Fruit fly (Drosophila melanogaster) whole organism, embryonic: ENCODE data around the gene CG34136.
A peak's percentile ranks its signal among the peaks of the same experiment; 100 is the strongest.

ENCODE experiments used
- Adf1 ChIP-seq: fragments of 200-800 bp; sonication (Bioruptor generic); IDR thresholded peaks from 2 replicates; pipeline ENCODE4 v1.3.6; 2022; ENCODE audit warnings: missing biosample characterization, missing genetic modification characterization
- Aef1 ChIP-seq: fragments of 200-800 bp; sonication (Bioruptor generic); IDR thresholded peaks from 3 replicates; pipeline ENCODE4 v1.3.6; 2022; ENCODE audit warnings: missing biosample characterization, missing genetic modification characterization
- B-H1 ChIP-seq: fragments of 200-800 bp; sonication (Bioruptor generic); IDR thresholded peaks from 3 replicates; pipeline ENCODE4 v1.3.6; 2022; ENCODE audit warnings: missing biosample characterization, missing genetic modification characterization
- Blimp-1 ChIP-seq: fragments of 200-800 bp; sonication (Bioruptor generic); optimal IDR thresholded peaks from 3 replicates; lab custom pipeline; 2018; ENCODE audit warnings: missing biosample characterization, missing genetic modification characterization, mild to moderate bottlenecking, moderate library complexity, missing genetic modification reagents
- CG10543 ChIP-seq: fragments of 200-800 bp; sonication (Bioruptor generic); optimal IDR thresholded peaks from 3 replicates; lab custom pipeline; 2017; ENCODE audit warnings: missing biosample characterization, mild to moderate bottlenecking, missing genetic modification characterization, moderate library complexity
- CG12104 ChIP-seq: fragments of 200-800 bp; sonication (Bioruptor generic); optimal IDR thresholded peaks from 3 replicates; lab custom pipeline; 2016; ENCODE audit warnings: missing biosample characterization, missing genetic modification characterization
- CG12659 ChIP-seq: fragments of 200-800 bp; sonication (Bioruptor generic); optimal IDR thresholded peaks from 3 replicates; lab custom pipeline; 2017; ENCODE audit warnings: mild to moderate bottlenecking, missing biosample characterization, missing genetic modification reagents, missing genetic modification characterization
- CG15479 ChIP-seq: fragments of 200-800 bp; sonication (Bioruptor generic); optimal IDR thresholded peaks from 3 replicates; lab custom pipeline; 2019; ENCODE audit warnings: missing biosample characterization, mild to moderate bottlenecking, missing genetic modification characterization, moderate library complexity
- CG16779 ChIP-seq: fragments of 200-800 bp; sonication (Bioruptor generic); IDR thresholded peaks from 2 replicates; pipeline ENCODE4 v1.3.6; 2022; ENCODE audit warnings: missing biosample characterization, missing genetic modification characterization
- CG17359 ChIP-seq: fragments of 200-800 bp; sonication (Bioruptor generic); optimal IDR thresholded peaks from 3 replicates; lab custom pipeline; 2018; ENCODE audit warnings: missing biosample characterization, mild to moderate bottlenecking, missing genetic modification characterization, moderate library complexity
- CG1792 ChIP-seq: fragments of 200-800 bp; sonication (Bioruptor generic); optimal IDR thresholded peaks from 2 replicates; lab custom pipeline; 2016; ENCODE audit warnings: missing biosample characterization, missing genetic modification characterization
- CG1832 ChIP-seq: fragments of 200-800 bp; sonication (Bioruptor generic); optimal IDR thresholded peaks from 2 replicates; lab custom pipeline; 2017; ENCODE audit warnings: missing biosample characterization, mild to moderate bottlenecking, missing genetic modification characterization, inconsistent platforms
- CG2116 ChIP-seq: fragments of 200-800 bp; sonication (Bioruptor generic); optimal IDR thresholded peaks from 3 replicates; lab custom pipeline; 2018; ENCODE audit warnings: missing biosample characterization, mild to moderate bottlenecking, missing genetic modification characterization
- CG2120 ChIP-seq: fragments of 200-800 bp; sonication (Bioruptor generic); optimal IDR thresholded peaks from 3 replicates; lab custom pipeline; 2016; ENCODE audit warnings: missing biosample characterization, missing genetic modification characterization
- CG2678 ChIP-seq: fragments of 200-800 bp; sonication (Bioruptor generic); optimal IDR thresholded peaks from 3 replicates; lab custom pipeline; 2019; ENCODE audit warnings: missing biosample characterization, mild to moderate bottlenecking, missing genetic modification characterization, moderate library complexity
- CG34376 ChIP-seq: fragments of 200-800 bp; sonication (Bioruptor generic); optimal IDR thresholded peaks from 2 replicates; lab custom pipeline; 2018; ENCODE audit warnings: missing biosample characterization, mild to moderate bottlenecking, missing genetic modification characterization
- CG3726 ChIP-seq: fragments of 200-800 bp; sonication (Bioruptor generic); IDR thresholded peaks from 3 replicates; pipeline ENCODE4, ENCODE4 v1.3.6; 2022; ENCODE audit warnings: missing biosample characterization, missing genetic modification characterization
- CG4328 ChIP-seq: fragments of 200-800 bp; sonication (Bioruptor generic); optimal IDR thresholded peaks from 3 replicates; lab custom pipeline; 2017; ENCODE audit warnings: missing biosample characterization, missing genetic modification reagents, missing genetic modification characterization
- CG5953 ChIP-seq: fragments of 200-800 bp; sonication (Bioruptor generic); IDR thresholded peaks from 2 replicates; pipeline ENCODE4 v1.3.6; 2022; ENCODE audit warnings: missing biosample characterization, missing genetic modification characterization
- CG6765 ChIP-seq: fragments of 200-800 bp; sonication (Bioruptor generic); optimal IDR thresholded peaks from 3 replicates; lab custom pipeline; 2017; ENCODE audit warnings: missing biosample characterization, mild to moderate bottlenecking, missing genetic modification characterization
- CG9727 ChIP-seq: fragments of 200-800 bp; sonication (Bioruptor generic); optimal IDR thresholded peaks from 3 replicates; lab custom pipeline; 2017; ENCODE audit warnings: missing biosample characterization, mild to moderate bottlenecking, missing genetic modification characterization
- CrebB ChIP-seq: fragments of 200-800 bp; sonication (Bioruptor generic); optimal IDR thresholded peaks from 3 replicates; lab custom pipeline; 2018; ENCODE audit warnings: missing biosample characterization, mild to moderate bottlenecking, missing genetic modification characterization
- Dip3 ChIP-seq: fragments of 200-800 bp; sonication (Bioruptor generic); optimal IDR thresholded peaks from 3 replicates; lab custom pipeline; 2016; ENCODE audit warnings: missing biosample characterization, missing genetic modification characterization
- Gsc ChIP-seq: fragments of 200-800 bp; sonication (Bioruptor generic); IDR thresholded peaks from 2 replicates; pipeline ENCODE4 v1.3.6; 2022; ENCODE audit warnings: missing biosample characterization, missing genetic modification characterization
- Gug ChIP-seq: fragments of 200-800 bp; sonication (Bioruptor generic); IDR thresholded peaks from 4 replicates; pipeline ENCODE4 v1.3.6; 2022; ENCODE audit warnings: missing biosample characterization, missing genetic modification characterization
- H15 ChIP-seq: fragments of 200-800 bp; sonication (Bioruptor generic); IDR thresholded peaks from 3 replicates; pipeline ENCODE4 v1.3.6; 2022; ENCODE audit warnings: missing biosample characterization, missing genetic modification characterization
- HLH3B ChIP-seq: fragments of 200-800 bp; sonication (Bioruptor generic); IDR thresholded peaks from 2 replicates; pipeline ENCODE4 v1.3.6; 2022; ENCODE audit warnings: missing biosample characterization, missing genetic modification characterization
- Sox100B ChIP-seq: fragments of 200-800 bp; sonication (Bioruptor generic); optimal IDR thresholded peaks from 3 replicates; lab custom pipeline; 2018; ENCODE audit warnings: missing biosample characterization, mild to moderate bottlenecking, missing genetic modification characterization
- Sox102F ChIP-seq: fragments of 200-800 bp; sonication (Bioruptor generic); optimal IDR thresholded peaks from 2 replicates; lab custom pipeline; 2018; ENCODE audit warnings: missing biosample characterization, mild to moderate bottlenecking, missing genetic modification characterization, moderate library complexity
- TFAM ChIP-seq: fragments of 200-800 bp; sonication (Bioruptor generic); optimal IDR thresholded peaks from 2 replicates; lab custom pipeline; 2017; ENCODE audit warnings: missing biosample characterization, missing genetic modification characterization, inconsistent platforms
- Vsx1 ChIP-seq: fragments of 200-800 bp; sonication (Bioruptor generic); optimal IDR thresholded peaks from 2 replicates; lab custom pipeline; 2017; ENCODE audit warnings: missing biosample characterization, mild to moderate bottlenecking, missing genetic modification characterization, missing genetic modification reagents
- al ChIP-seq: fragments of 200-800 bp; sonication (Bioruptor generic); IDR thresholded peaks from 2 replicates; pipeline ENCODE4 v1.3.6; 2022; ENCODE audit warnings: missing biosample characterization, missing genetic modification characterization
- bigmax ChIP-seq: fragments of 200-800 bp; sonication (Bioruptor generic); optimal IDR thresholded peaks from 2 replicates; lab custom pipeline; 2018; ENCODE audit warnings: missing biosample characterization, mild to moderate bottlenecking, missing genetic modification characterization
- crc ChIP-seq: fragments of 200-800 bp; sonication (Bioruptor generic); optimal IDR thresholded peaks from 2 replicates; lab custom pipeline; 2016; ENCODE audit warnings: missing biosample characterization, missing genetic modification characterization
- crol ChIP-seq: fragments of 200-800 bp; sonication (Bioruptor generic); IDR thresholded peaks from 2 replicates; pipeline ENCODE4 v1.3.6; 2022; ENCODE audit warnings: missing biosample characterization, missing genetic modification characterization
- dan ChIP-seq: fragments of 200-800 bp; sonication (Bioruptor generic); IDR thresholded peaks from 2 replicates; pipeline ENCODE4 v1.3.6; 2022; ENCODE audit warnings: missing biosample characterization, missing genetic modification characterization
- danr ChIP-seq: fragments of 200-800 bp; sonication (Bioruptor generic); IDR thresholded peaks from 2 replicates; pipeline ENCODE4 v1.3.6; 2022; ENCODE audit warnings: missing biosample characterization, missing genetic modification characterization
- dmrt99B ChIP-seq: fragments of 200-800 bp; sonication (Bioruptor generic); optimal IDR thresholded peaks from 2 replicates; lab custom pipeline; 2018; ENCODE audit warnings: missing biosample characterization, mild to moderate bottlenecking, missing genetic modification characterization, moderate library complexity
- fu2 ChIP-seq: fragments of 200-800 bp; sonication (Bioruptor generic); optimal IDR thresholded peaks from 2 replicates; lab custom pipeline; 2016; ENCODE audit warnings: missing biosample characterization, missing genetic modification characterization
- grn ChIP-seq: fragments of 200-800 bp; sonication (Bioruptor generic); optimal IDR thresholded peaks from 3 replicates; lab custom pipeline; 2017; ENCODE audit warnings: missing biosample characterization, missing genetic modification characterization
- gt ChIP-seq: fragments of 200-800 bp; sonication (Bioruptor generic); IDR thresholded peaks from 2 replicates; pipeline ENCODE4 v1.3.6; 2022; ENCODE audit warnings: missing biosample characterization, missing genetic modification characterization
- kni ChIP-seq: fragments of 200-800 bp; sonication (Bioruptor generic); optimal IDR thresholded peaks from 3 replicates; lab custom pipeline; 2017; ENCODE audit warnings: mild to moderate bottlenecking, missing biosample characterization, missing genetic modification reagents, missing genetic modification characterization
- lov ChIP-seq, 2 experiments: fragments of 200-800 bp in 1 of 2; fragments of >200 bp in 1 of 2; sonication (Bioruptor generic) in 1 of 2; IDR thresholded peaks in 1 of 2; optimal IDR thresholded peaks in 1 of 2; 2 replicates in 1 of 2; 3 replicates in 1 of 2; pipeline versions ENCODE4 v1.3.6 to Lab custom; 2017 to 2022; ENCODE audit warnings: missing biosample characterization in 1 of 2, missing genetic modification characterization in 1 of 2
- mirr ChIP-seq: fragments of 200-800 bp; sonication (Bioruptor generic); optimal IDR thresholded peaks from 3 replicates; lab custom pipeline; 2018; ENCODE audit warnings: missing biosample characterization, mild to moderate bottlenecking, missing genetic modification characterization
- pb ChIP-seq: fragments of 200-800 bp; sonication (Bioruptor generic); optimal IDR thresholded peaks from 3 replicates; lab custom pipeline; 2016; ENCODE audit warnings: missing biosample characterization, missing genetic modification characterization
- schlank ChIP-seq: fragments of 200-800 bp; sonication (Bioruptor generic); optimal IDR thresholded peaks from 2 replicates; lab custom pipeline; 2018; ENCODE audit warnings: missing biosample characterization, mild to moderate bottlenecking, missing genetic modification characterization
- sd ChIP-seq: fragments of 200-800 bp; sonication (Bioruptor generic); optimal IDR thresholded peaks from 3 replicates; lab custom pipeline; 2018; ENCODE audit warnings: missing biosample characterization, mild to moderate bottlenecking, missing genetic modification characterization, moderate library complexity
- sens ChIP-seq: fragments of 200-800 bp; sonication (Bioruptor generic); peaks from one replicate; lab custom pipeline; 2016; ENCODE audit warnings: missing biosample characterization, missing genetic modification characterization
- sug ChIP-seq: fragments of 200-800 bp; optimal IDR thresholded peaks from 2 replicates; lab custom pipeline; 2019; ENCODE audit warnings: missing biosample characterization, mild to moderate bottlenecking, missing genetic modification characterization, moderate library complexity
- trh ChIP-seq: fragments of 200-800 bp; sonication (Bioruptor generic); optimal IDR thresholded peaks from 2 replicates; lab custom pipeline; 2016; ENCODE audit warnings: missing biosample characterization, missing genetic modification characterization
- unpg ChIP-seq: fragments of 200-800 bp; sonication (Bioruptor generic); optimal IDR thresholded peaks from 3 replicates; lab custom pipeline; 2018; ENCODE audit warnings: missing biosample characterization, mild to moderate bottlenecking, missing genetic modification characterization, moderate library complexity
- zen2 ChIP-seq: fragments of 200-800 bp; sonication (Bioruptor generic); IDR thresholded peaks from 3 replicates; pipeline ENCODE4 v1.3.6; 2022; ENCODE audit warnings: missing biosample characterization, missing genetic modification characterization; ENCODE audit not compliant: partially characterized antibody

CG34136 gene

dm6 chr2L:21053623-21054022 is 43.1 kb upstream of the CG34136 start (continued):
- TF ChIP-seq unpg (GFP tag; lab: Kevin White, UChicago) (no peak), bigmax (GFP tag; lab: Kevin White, UChicago) (no peak), Aef1 (GFP tag; lab: Robert Waterston, UW) (peak; percentile 34; the same call in 1 of the 3 replicates), CG1792 (no peak), CG9727 (GFP tag; lab: Kevin White, UChicago) (no peak), fu2 (GFP tag; lab: Kevin White, UChicago) (no peak), dan (GFP tag; lab: Robert Waterston, UW) (no peak), Sox100B (no peak), CG2678 (tag; lab: Kevin White, UChicago) (no peak), dmrt99B (tag; lab: Kevin White, UChicago) (no peak), CG12659 (GFP tag; lab: Kevin White, UChicago) (no peak), CG2120 (GFP tag; lab: Kevin White, UChicago) (no peak), sens (GFP tag; lab: Kevin White, UChicago) (peak; percentile 75), CG17359 (tag; lab: Kevin White, UChicago) (no peak), H15 (GFP tag; lab: Robert Waterston, UW) (no peak), CrebB (tag; lab: Kevin White, UChicago) (no peak), Dip3 (GFP tag; lab: Kevin White, UChicago) (no peak), Gsc (GFP tag; lab: Robert Waterston, UW) (no peak), sd (tag; lab: Kevin White, UChicago) (no peak), mirr (GFP tag; lab: Kevin White, UChicago) (peak; percentile 69), TFAM (no peak), CG1832 (GFP tag; lab: Kevin White, UChicago) (no peak), CG5953 (GFP tag; lab: Robert Waterston, UW) (no peak), schlank (tag; lab: Kevin White, UChicago) (no peak), Adf1 (GFP tag; lab: Robert Waterston, UW) (no peak), CG3726 (GFP tag; lab: Robert Waterston, UW) (no peak), gt (GFP tag; lab: Robert Waterston, UW) (no peak), CG15479 (GFP tag; lab: Kevin White, UChicago) (no peak), CG6765 (GFP tag; lab: Kevin White, UChicago) (no peak), crol (GFP tag; lab: Robert Waterston, UW) (peak; percentile 43; the same call in 1 of the 2 replicates), CG16779 (no peak), Sox102F (GFP tag; lab: Kevin White, UChicago) (no peak), sug (tag; lab: Kevin White, UChicago) (peak; percentile 71), grn (GFP tag; lab: Kevin White, UChicago) (peak; percentile 33), CG4328 (GFP tag; lab: Kevin White, UChicago) (no peak), Vsx1 (GFP tag; lab: Kevin White, UChicago) (no peak), danr (no peak), pb (GFP tag; lab: Kevin White, UChicago) (no peak), CG2116 (GFP tag; lab: Kevin White, UChicago) (no peak), crc (no peak), al (GFP tag; lab: Robert Waterston, UW) (no peak), zen2 (GFP tag; lab: Robert Waterston, UW) (no peak), CG34376 (GFP tag; lab: Kevin White, UChicago) (peak; percentile 34), Blimp-1 (GFP tag; lab: Kevin White, UChicago) (no peak), Gug (GFP tag; lab: Robert Waterston, UW) (no peak), trh (GFP tag; lab: Kevin White, UChicago) (no peak), B-H1 (no peak), CG12104 (no peak), HLH3B (GFP tag; lab: Robert Waterston, UW) (no peak), CG10543 (peak; percentile 30), kni (GFP tag; lab: Kevin White, UChicago) (no peak), lov (optimal IDR thresholded peaks at IDR 0.05; lab: Kevin White, UChicago) (no peak), lov (GFP tag; IDR thresholded peaks at IDR 0.05; lab: Robert Waterston, UW) (no peak)
